Worm (Caenorhabditis elegans): Measurements from ENCODE around the gene F44F4.3.

ce11 chrII:10859359-10859758 lies 26.4 kb downstream of the F44F4.3 start:
- no peak for TF ChIP-seq flt-1 (GFP tag; IDR thresholded peaks at IDR 0.05)
- TF ChIP-seq aly-1 (tag; optimal IDR thresholded peaks at IDR 0.05): no peak
- TF ChIP-seq sea-1 (GFP tag; conservative IDR thresholded peaks at IDR 0.05): no peak
- no peak for TF ChIP-seq pes-1 (GFP tag; IDR thresholded peaks at IDR 0.05)
- no peak for TF ChIP-seq ama-1 (optimal IDR thresholded peaks at IDR 0.05)
- no peak for TF ChIP-seq hmg-4 (GFP tag; optimal IDR thresholded peaks at IDR 0.05)
- no peak for TF ChIP-seq ets-7 (tag; optimal IDR thresholded peaks at IDR 0.05)
- TF ChIP-seq ceh-36 (tag; optimal IDR thresholded peaks at IDR 0.05): no peak
- TF ChIP-seq tra-4 (tag; optimal IDR thresholded peaks at IDR 0.05): no peak

Data from whole organism, early embryonic.